Fruit fly (Drosophila melanogaster) whole organism, embryonic: ENCODE results near the gene CG33679.

Experiments
- CG10543 ChIP-seq: fragments of 200-800 bp; sonication (Bioruptor generic); optimal IDR thresholded peaks from 3 replicates; lab custom pipeline; 2017; ENCODE audit warnings: missing biosample characterization, mild to moderate bottlenecking, missing genetic modification characterization, moderate library complexity
- CG10565 ChIP-seq: fragments of 200-800 bp; sonication (Bioruptor generic); optimal IDR thresholded peaks from 3 replicates; lab custom pipeline; 2016; ENCODE audit warnings: missing biosample characterization, mild to moderate bottlenecking, missing genetic modification characterization
- CG12155 ChIP-seq: fragments of 200-800 bp; sonication (Bioruptor generic); optimal IDR thresholded peaks from 3 replicates; lab custom pipeline; 2016; ENCODE audit warnings: missing biosample characterization, missing genetic modification characterization
- CG13123 ChIP-seq: fragments of 200-800 bp; sonication (Bioruptor generic); optimal IDR thresholded peaks from 2 replicates; lab custom pipeline; 2016; ENCODE audit warnings: missing biosample characterization, missing genetic modification characterization
- CG13775 ChIP-seq: fragments of 200-800 bp; sonication (Bioruptor generic); optimal IDR thresholded peaks from 3 replicates; lab custom pipeline; 2017; ENCODE audit warnings: missing biosample characterization, mild to moderate bottlenecking, missing genetic modification characterization
- CG14710 ChIP-seq: fragments of 200-800 bp; sonication (Bioruptor generic); optimal IDR thresholded peaks from 3 replicates; lab custom pipeline; 2019; ENCODE audit warnings: missing biosample characterization, mild to moderate bottlenecking, missing genetic modification characterization, moderate library complexity
- CG15696 ChIP-seq: fragments of 200-800 bp; sonication (Bioruptor generic); optimal IDR thresholded peaks from 2 replicates; lab custom pipeline; 2019; ENCODE audit warnings: missing biosample characterization, mild to moderate bottlenecking, missing genetic modification characterization, moderate library complexity
- CG16779 ChIP-seq: fragments of 200-800 bp; sonication (Bioruptor generic); IDR thresholded peaks from 2 replicates; pipeline ENCODE4 v1.3.6; 2022; ENCODE audit warnings: missing biosample characterization, missing genetic modification characterization
- CG1792 ChIP-seq: fragments of 200-800 bp; sonication (Bioruptor generic); optimal IDR thresholded peaks from 2 replicates; lab custom pipeline; 2016; ENCODE audit warnings: missing biosample characterization, missing genetic modification characterization
- CG2199 ChIP-seq: fragments of 200-800 bp; sonication (Bioruptor generic); IDR thresholded peaks from 3 replicates; pipeline ENCODE4 v1.3.6; 2022; ENCODE audit warnings: missing biosample characterization, missing genetic modification characterization
- CG34376 ChIP-seq: fragments of 200-800 bp; sonication (Bioruptor generic); optimal IDR thresholded peaks from 2 replicates; lab custom pipeline; 2018; ENCODE audit warnings: missing biosample characterization, mild to moderate bottlenecking, missing genetic modification characterization
- CG42726 ChIP-seq: fragments of 200-800 bp; sonication (Bioruptor generic); IDR thresholded peaks from 2 replicates; pipeline ENCODE4 v1.3.6; 2022; ENCODE audit warnings: missing biosample characterization, missing genetic modification characterization; ENCODE audit not compliant: partially characterized antibody
- CG6791 ChIP-seq: fragments of 200-800 bp; sonication (Bioruptor generic); IDR thresholded peaks from 3 replicates; pipeline ENCODE4 v1.3.6; 2022; ENCODE audit warnings: missing biosample characterization, missing genetic modification characterization; ENCODE audit not compliant: partially characterized antibody
- CG7745 ChIP-seq: fragments of 200-800 bp; sonication (Bioruptor generic); optimal IDR thresholded peaks from 2 replicates; lab custom pipeline; 2018; ENCODE audit warnings: missing biosample characterization, mild to moderate bottlenecking, missing genetic modification characterization, moderate library complexity
- CG8290 ChIP-seq, 3 experiments: fragments of 200-800 bp; sonication (Bioruptor generic); optimal IDR thresholded peaks; 2 replicates each; lab custom pipeline; 2016 to 2019; ENCODE audit warnings: missing biosample characterization in 3 of 3, missing genetic modification characterization in 3 of 3, mild to moderate bottlenecking in 2 of 3, moderate library complexity in 1 of 3
- CG9437 ChIP-seq: fragments of 200-800 bp; sonication (Bioruptor generic); optimal IDR thresholded peaks from 2 replicates; lab custom pipeline; 2018; ENCODE audit warnings: missing biosample characterization, mild to moderate bottlenecking, missing genetic modification characterization
- CG9817 ChIP-seq: fragments of 200-800 bp; sonication (Bioruptor generic); optimal IDR thresholded peaks from 2 replicates; lab custom pipeline; 2018; ENCODE audit warnings: missing biosample characterization, mild to moderate bottlenecking, missing genetic modification characterization, moderate library complexity
- Dbx ChIP-seq: fragments of 200-800 bp; sonication (Bioruptor generic); IDR thresholded peaks from 3 replicates; pipeline ENCODE4 v1.3.6; 2022; ENCODE audit warnings: missing biosample characterization, missing genetic modification characterization
- Deaf1 ChIP-seq: fragments of 200-800 bp; optimal IDR thresholded peaks from 3 replicates; lab custom pipeline; 2019; ENCODE audit warnings: missing biosample characterization, mild to moderate bottlenecking, missing genetic modification characterization, moderate library complexity
- Dip2 ChIP-seq: fragments of 200-800 bp; sonication (Bioruptor generic); IDR thresholded peaks from 2 replicates; pipeline ENCODE4 v1.3.6; 2022; ENCODE audit warnings: missing biosample characterization, missing genetic modification characterization
- Elba2 ChIP-seq: fragments of 200-800 bp; sonication (Bioruptor generic); optimal IDR thresholded peaks from 3 replicates; lab custom pipeline; 2016; ENCODE audit warnings: missing biosample characterization, missing genetic modification characterization
- Hmx ChIP-seq: fragments of 200-800 bp; sonication (Bioruptor generic); optimal IDR thresholded peaks from 2 replicates; lab custom pipeline; 2016; ENCODE audit warnings: missing biosample characterization, missing genetic modification characterization
- Lpt ChIP-seq: fragments of >200 bp; optimal IDR thresholded peaks from 2 replicates; lab custom pipeline; 2018; ENCODE audit warnings: missing biosample characterization, missing genetic modification characterization
- NC2β ChIP-seq: fragments of 200-800 bp; sonication (Bioruptor generic); optimal IDR thresholded peaks from 2 replicates; lab custom pipeline; 2016; ENCODE audit warnings: missing biosample characterization, missing genetic modification characterization
- PHDP ChIP-seq: fragments of 200-800 bp; sonication (Bioruptor generic); optimal IDR thresholded peaks from 3 replicates; lab custom pipeline; 2018; ENCODE audit warnings: missing biosample characterization, mild to moderate bottlenecking, missing genetic modification characterization, moderate library complexity
- Taf1 ChIP-seq: fragments of 200-800 bp; sonication (Bioruptor generic); IDR thresholded peaks from 2 replicates; pipeline ENCODE4 v1.3.6; 2022; ENCODE audit warnings: missing biosample characterization, missing genetic modification characterization
- Vsx1 ChIP-seq: fragments of 200-800 bp; sonication (Bioruptor generic); optimal IDR thresholded peaks from 2 replicates; lab custom pipeline; 2017; ENCODE audit warnings: missing biosample characterization, mild to moderate bottlenecking, missing genetic modification characterization, missing genetic modification reagents
- amos ChIP-seq: fragments of 200-800 bp; sonication (Bioruptor generic); IDR thresholded peaks from 2 replicates; pipeline ENCODE4 v1.3.6; 2022; ENCODE audit warnings: missing biosample characterization, missing genetic modification characterization; ENCODE audit not compliant: partially characterized antibody
- cato ChIP-seq: fragments of 200-800 bp; sonication (Bioruptor generic); optimal IDR thresholded peaks from 2 replicates; lab custom pipeline; 2016; ENCODE audit warnings: missing biosample characterization, missing genetic modification characterization, borderline replicate concordance
- chm ChIP-seq: fragments of 200-800 bp; sonication (Bioruptor generic); IDR thresholded peaks from 2 replicates; pipeline ENCODE4 v1.3.6; 2022; ENCODE audit warnings: missing biosample characterization, missing genetic modification characterization
- ci ChIP-seq: fragments of 200-800 bp; sonication (Bioruptor generic); IDR thresholded peaks from 3 replicates; pipeline ENCODE4 v1.3.6; 2022; ENCODE audit warnings: missing biosample characterization, missing genetic modification characterization
- crol ChIP-seq: fragments of 200-800 bp; sonication (Bioruptor generic); IDR thresholded peaks from 2 replicates; pipeline ENCODE4 v1.3.6; 2022; ENCODE audit warnings: missing biosample characterization, missing genetic modification characterization
- dmrt11E ChIP-seq: fragments of 200-800 bp; sonication (Bioruptor generic); optimal IDR thresholded peaks from 3 replicates; lab custom pipeline; 2018; ENCODE audit warnings: missing biosample characterization, mild to moderate bottlenecking, missing genetic modification characterization, moderate library complexity
- eve ChIP-seq, 2 experiments: fragments of >200 bp; optimal IDR thresholded peaks; 2 replicates each; lab custom pipeline; 2017; ENCODE audit warnings: missing biosample characterization in 2 of 2, missing genetic modification characterization in 2 of 2
- exex ChIP-seq: fragments of 200-800 bp; sonication (Bioruptor generic); optimal IDR thresholded peaks from 4 replicates; lab custom pipeline; 2018; ENCODE audit warnings: missing biosample characterization, mild to moderate bottlenecking, missing genetic modification characterization, moderate library complexity
- gcm2 ChIP-seq: fragments of 200-800 bp; sonication (Bioruptor generic); optimal IDR thresholded peaks from 2 replicates; lab custom pipeline; 2016; ENCODE audit warnings: missing biosample characterization, missing genetic modification characterization
- insv ChIP-seq, 2 experiments: fragments of 200-800 bp; sonication (Bioruptor generic); optimal IDR thresholded peaks; 3 replicates each; lab custom pipeline; 2016 to 2018; ENCODE audit warnings: missing biosample characterization in 2 of 2, missing genetic modification characterization in 2 of 2
- lbe ChIP-seq: fragments of 200-800 bp; sonication (Bioruptor generic); optimal IDR thresholded peaks from 2 replicates; lab custom pipeline; 2016; ENCODE audit warnings: missing biosample characterization, mild to moderate bottlenecking, missing genetic modification characterization
- lilli ChIP-seq: fragments of 200-800 bp; sonication (Bioruptor generic); optimal IDR thresholded peaks from 3 replicates; lab custom pipeline; 2016; ENCODE audit warnings: missing biosample characterization, missing genetic modification characterization
- lola ChIP-seq, 3 experiments: fragments of >200 bp in 2 of 3; fragments of 200-800 bp in 1 of 3; sonication (Bioruptor generic) in 1 of 3; optimal IDR thresholded peaks; 2 replicates each; lab custom pipeline; 2017 to 2019; ENCODE audit warnings: missing biosample characterization in 3 of 3, missing genetic modification characterization in 3 of 3, mild to moderate bottlenecking in 1 of 3, moderate library complexity in 1 of 3
- pfk ChIP-seq: fragments of 200-800 bp; sonication (Bioruptor generic); optimal IDR thresholded peaks from 2 replicates; lab custom pipeline; 2018; ENCODE audit warnings: missing biosample characterization, mild to moderate bottlenecking, missing genetic modification characterization, moderate library complexity
- pros ChIP-seq: fragments of 200-800 bp; sonication (Bioruptor generic); optimal IDR thresholded peaks from 3 replicates; lab custom pipeline; 2019; ENCODE audit warnings: missing biosample characterization, mild to moderate bottlenecking, missing genetic modification characterization, moderate library complexity
- row ChIP-seq: fragments of 200-800 bp; sonication (Bioruptor generic); IDR thresholded peaks from 3 replicates; pipeline ENCODE4 v1.3.6; 2022; ENCODE audit warnings: missing biosample characterization, missing genetic modification characterization
- stwl ChIP-seq: fragments of 200-800 bp; sonication (Bioruptor generic); optimal IDR thresholded peaks from 3 replicates; lab custom pipeline; 2018; ENCODE audit warnings: missing biosample characterization, mild to moderate bottlenecking, missing genetic modification characterization, moderate library complexity
- tio ChIP-seq: fragments of 200-800 bp; sonication (Bioruptor generic); optimal IDR thresholded peaks from 2 replicates; lab custom pipeline; 2017; ENCODE audit warnings: missing biosample characterization, missing genetic modification characterization, inconsistent platforms
- ttk ChIP-seq: fragments of 200-800 bp; sonication (Bioruptor generic); IDR thresholded peaks from 2 replicates; pipeline ENCODE4 v2.1.2; 2022; ENCODE audit warnings: missing biosample characterization, missing genetic modification characterization
- wdn ChIP-seq: fragments of 200-800 bp; sonication (Bioruptor generic); IDR thresholded peaks from 2 replicates; pipeline ENCODE4 v1.3.6; 2022; ENCODE audit warnings: missing biosample characterization, missing genetic modification characterization

Gene CG33679

dm6 chr2L:15061368-15061767 lies 3.3 kb downstream of the CG33679 start, which contains the start of the genes solo and vas (continued):
- TF ChIP-seq CG13775 (GFP tag; lab: Kevin White, UChicago) = peak; percentile 59
- no peak for TF ChIP-seq Taf1 (GFP tag; lab: Robert Waterston, UW)
- TF ChIP-seq CG10565 (GFP tag; lab: Kevin White, UChicago) = no peak
- peak; percentile 56 for TF ChIP-seq CG14710
- no peak for TF ChIP-seq gcm2 (GFP tag; lab: Kevin White, UChicago)
- TF ChIP-seq PHDP (tag; lab: Kevin White, UChicago) = peak; percentile 50
- peak; percentile 31; the same call in 1 of the 2 replicates for TF ChIP-seq chm (GFP tag; lab: Robert Waterston, UW)
- no peak for TF ChIP-seq pfk (GFP tag; lab: Kevin White, UChicago)
- peak; percentile 20 for TF ChIP-seq CG9437 (GFP tag; lab: Kevin White, UChicago)
- TF ChIP-seq CG9817 (tag; lab: Kevin White, UChicago) = peak; percentile 66
- no peak; the same call in 1 of the 2 replicates for TF ChIP-seq wdn (GFP tag; lab: Robert Waterston, UW)
- peak; percentile 18 for TF ChIP-seq CG12155 (GFP tag; lab: Kevin White, UChicago)
- peak; percentile 32; the same call in 1 of the 2 replicates for TF ChIP-seq amos (GFP tag; lab: Robert Waterston, UW)

dm6 chr2L:15062095-15062494 lies 4.0 kb downstream of the CG33679 start:
- peak; percentile 23 for TF ChIP-seq stwl (tag; lab: Kevin White, UChicago)
- TF ChIP-seq Elba2 (GFP tag; lab: Kevin White, UChicago) = peak; percentile 89
- TF ChIP-seq Hmx (GFP tag; lab: Kevin White, UChicago) = peak; percentile 34
- peak; percentile 30 for TF ChIP-seq CG15696 (tag; lab: Kevin White, UChicago)
- peak; percentile 11 for TF ChIP-seq lilli (GFP tag; lab: Kevin White, UChicago)
- peak; percentile 43 for TF ChIP-seq row (GFP tag; lab: Robert Waterston, UW)
- peak in 1 of 3 experiments; percentile 14 for TF ChIP-seq lola (GFP tag; optimal IDR thresholded peaks at IDR 0.05; lab: Kevin White, UChicago)
- TF ChIP-seq NC2β = no peak
- no peak for TF ChIP-seq dmrt11E (tag; lab: Kevin White, UChicago)
- TF ChIP-seq tio (GFP tag; lab: Kevin White, UChicago) = peak; percentile 3
- TF ChIP-seq CG8290 (GFP tag; optimal IDR thresholded peaks at IDR 0.05; lab: Kevin White, UChicago) = peak; percentile 56
- TF ChIP-seq CG8290 (tag; optimal IDR thresholded peaks at IDR 0.05; lab: Kevin White, UChicago) = no peak
- no peak for TF ChIP-seq ci
- no peak for TF ChIP-seq CG6791 (GFP tag; lab: Robert Waterston, UW)
- no peak for TF ChIP-seq CG13123
- TF ChIP-seq crol (GFP tag; lab: Robert Waterston, UW) = no peak
- peak in 1 of 2 experiments; percentile 73 for TF ChIP-seq insv (GFP tag; optimal IDR thresholded peaks at IDR 0.05; lab: Kevin White, UChicago)
- no peak for TF ChIP-seq Deaf1 (tag; lab: Kevin White, UChicago)
- peak; percentile 7 for TF ChIP-seq CG14710
- no peak for TF ChIP-seq cato

DNA sequence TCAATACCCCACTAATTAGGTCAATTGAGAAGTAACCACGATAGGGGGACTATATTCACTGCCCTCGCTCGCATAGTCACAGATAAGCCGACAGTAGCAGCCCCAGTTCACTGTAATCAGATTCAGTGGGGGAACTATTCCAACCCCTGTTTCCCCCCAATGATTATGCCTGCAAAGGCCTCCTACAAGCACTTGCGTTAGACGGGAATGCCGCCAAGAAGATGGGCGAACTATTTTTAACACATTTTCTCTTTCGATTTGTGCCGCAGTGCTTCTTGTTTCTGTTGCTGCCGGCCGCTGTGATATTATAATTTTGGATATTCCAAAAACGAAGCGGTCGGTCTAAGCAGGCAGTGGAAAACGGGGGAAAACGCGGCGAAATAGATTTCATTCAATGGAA lies 7.6 kb downstream of the CG33679 start:
- TF ChIP-seq ttk (peak; percentile 24; the same call in 1 of the 2 replicates), CG34376 (GFP tag; lab: Kevin White, UChicago) (peak; percentile 34), eve (GFP tag; optimal IDR thresholded peaks at IDR 0.05; lab: Kevin White, UChicago) (no peak), CG1792 (GFP tag; lab: Kevin White, UChicago) (no peak), Dbx (GFP tag; lab: Robert Waterston, UW) (0 out of 3 replicates have a peak, but pooled peaks have one; percentile 17), lbe (no peak), Vsx1 (GFP tag; lab: Kevin White, UChicago) (peak; percentile 77), CG10543 (GFP tag; lab: Kevin White, UChicago) (peak; percentile 62), CG42726 (GFP tag; lab: Robert Waterston, UW) (0 out of 2 replicates have a peak, but pooled peaks have one; percentile 4), Dip2 (GFP tag; lab: Robert Waterston, UW) (no peak), exex (tag; lab: Kevin White, UChicago) (peak; percentile 84), CG2199 (GFP tag; lab: Robert Waterston, UW) (peak; percentile 93), Lpt (no peak), CG9817 (tag; lab: Kevin White, UChicago) (no peak), CG16779 (GFP tag; lab: Robert Waterston, UW) (0 out of 2 replicates have a peak, but pooled peaks have one; percentile 51), pros (peak; percentile 26), ci (peak; percentile 54; the same call in 1 of the 3 replicates), CG7745 (tag; lab: Kevin White, UChicago) (peak; percentile 5)
